Worm (Caenorhabditis elegans): ENCODE data around the gene C39D10.7.

- no peak for TF ChIP-seq flt-1 (GFP tag; IDR thresholded peaks at IDR 0.05)
- no peak for TF ChIP-seq cog-1 (tag; optimal IDR thresholded peaks at IDR 0.05)
- no peak for TF ChIP-seq ztf-23 (GFP tag; IDR thresholded peaks at IDR 0.05)
- no peak for TF ChIP-seq T22C8.4 (GFP tag; IDR thresholded peaks at IDR 0.05)
- TF ChIP-seq med-1 (GFP tag; optimal IDR thresholded peaks at IDR 0.05; ENCODE audit: insufficient read depth) = no peak
- no peak for TF ChIP-seq tab-1 (GFP tag; IDR thresholded peaks at IDR 0.05)
- no peak for TF ChIP-seq ztf-29 (GFP tag; IDR thresholded peaks at IDR 0.05)
These were observed 16.7 kb upstream of the C39D10.7 start, which contains the start of gene zig-3 for ce11 chrX:7930450-7930849.

Data from whole organism, midembryonic.